Fruit fly (Drosophila melanogaster): ENCODE results near the gene SecS.
A peak's percentile ranks its signal among the peaks of the same experiment; 100 is the strongest.

dm6 chr3R:5647705-5648568 lies 46.7 kb downstream of the SecS start:
- TF ChIP-seq Clk (GFP tag; optimal IDR thresholded peaks at IDR 0.05) = no peak
- peak; percentile 15 for TF ChIP-seq CG12768 (GFP tag; optimal IDR thresholded peaks at IDR 0.05)
- TF ChIP-seq CG7101 (tag; optimal IDR thresholded peaks at IDR 0.05) = peak; percentile 22
- TF ChIP-seq toe (GFP tag; optimal IDR thresholded peaks at IDR 0.05) = no peak
- peak; percentile 25 for TF ChIP-seq tj (GFP tag; optimal IDR thresholded peaks at IDR 0.05)
- TF ChIP-seq Mnt (GFP tag; optimal IDR thresholded peaks at IDR 0.05) = peak; percentile 41
- no peak for TF ChIP-seq CG14711 (tag; optimal IDR thresholded peaks at IDR 0.05)
- no peak for TF ChIP-seq cic (GFP tag; optimal IDR thresholded peaks at IDR 0.05)
- TF ChIP-seq bab1 (GFP tag; optimal IDR thresholded peaks at IDR 0.05) = no peak
- TF ChIP-seq CG7045 (GFP tag; optimal IDR thresholded peaks at IDR 0.05) = no peak
- TF ChIP-seq cnc (optimal IDR thresholded peaks at IDR 0.05) = no peak
- TF ChIP-seq ovo (GFP tag; optimal IDR thresholded peaks at IDR 0.05) = no peak
